Fruit fly (Drosophila melanogaster) whole organism, prepupa: ENCODE data around the gene Tmem43.

ENCODE experiments used
- Blimp-1 ChIP-seq: fragments of 200-800 bp; sonication (Bioruptor generic); optimal IDR thresholded peaks from 3 replicates; lab custom pipeline; 2017; ENCODE audit warnings: missing biosample characterization, missing genetic modification characterization, mild to moderate bottlenecking, moderate library complexity, missing genetic modification reagents
- CG3032 ChIP-seq: fragments of 200-800 bp; optimal IDR thresholded peaks from 2 replicates; lab custom pipeline; 2019; ENCODE audit warnings: missing biosample characterization, mild to moderate bottlenecking, missing genetic modification characterization, moderate library complexity
- Eip93F ChIP-seq: fragments of 200-800 bp; sonication (Bioruptor generic); optimal IDR thresholded peaks from 2 replicates; lab custom pipeline; 2016; ENCODE audit warnings: missing biosample characterization, mild to moderate bottlenecking, missing genetic modification characterization
- Hr39 ChIP-seq: fragments of 200-800 bp; sonication (Bioruptor generic); optimal IDR thresholded peaks from 2 replicates; lab custom pipeline; 2016; ENCODE audit warnings: missing biosample characterization, missing genetic modification characterization
- Hr4 ChIP-seq: fragments of 200-800 bp; sonication (Bioruptor generic); optimal IDR thresholded peaks from 3 replicates; lab custom pipeline; 2016; ENCODE audit warnings: missing biosample characterization, missing genetic modification characterization
- Lpt ChIP-seq: fragments of 200-800 bp; sonication (Bioruptor generic); optimal IDR thresholded peaks from 3 replicates; lab custom pipeline; 2016; ENCODE audit warnings: missing biosample characterization, missing genetic modification characterization
- Met ChIP-seq: fragments of 200-800 bp; sonication (Bioruptor generic); optimal IDR thresholded peaks from 3 replicates; lab custom pipeline; 2016; ENCODE audit warnings: missing biosample characterization, missing genetic modification characterization
- dac ChIP-seq: fragments of 200-800 bp; sonication (Bioruptor generic); optimal IDR thresholded peaks from 2 replicates; lab custom pipeline; 2017; ENCODE audit warnings: missing biosample characterization, mild to moderate bottlenecking, missing genetic modification characterization

- TF ChIP-seq Met (GFP tag; lab: Kevin White, UChicago) (no peak), Hr4 (GFP tag; lab: Kevin White, UChicago) (no peak), CG3032 (no peak), Lpt (GFP tag; lab: Kevin White, UChicago) (no peak), Blimp-1 (GFP tag; lab: Kevin White, UChicago) (no peak), Eip93F (GFP tag; lab: Kevin White, UChicago) (no peak), dac (GFP tag; lab: Kevin White, UChicago) (no peak), Hr39 (no peak)
These were observed 40.4 kb downstream of the Tmem43 start for dm6 chr3L:7874507-7874906.
